Worm (Caenorhabditis elegans) whole organism, L4 larva: Measurements from ENCODE around the gene C42C1.19.

Experiments used
- aly-2 ChIP-seq: sonication (generic microtip); optimal IDR thresholded peaks from 2 replicates; lab custom pipeline; 2018; ENCODE audit warnings: missing biosample characterization, missing genetic modification characterization
- mdl-1 ChIP-seq, 2 experiments: fragments of 150-350 bp in 1 of 2; sonication (generic microtip) in 1 of 2; optimal IDR thresholded peaks; 2 replicates each; lab custom pipeline; 2014 to 2017; ENCODE audit warnings: missing biosample characterization in 2 of 2, missing genetic modification characterization in 2 of 2
- nhr-237 ChIP-seq: sonication (generic microtip); optimal IDR thresholded peaks from 2 replicates; lab custom pipeline; 2017; ENCODE audit warnings: missing biosample characterization, missing genetic modification characterization
- nhr-77 ChIP-seq: fragments of 150-350 bp; optimal IDR thresholded peaks from 2 replicates; lab custom pipeline; 2014; ENCODE audit warnings: missing biosample characterization, missing genetic modification characterization
- unc-62 ChIP-seq, 3 experiments: fragments of 150-350 bp in 1 of 3; sonication (generic microtip); optimal IDR thresholded peaks in 2 of 3; peaks in 1 of 3; 1 replicate in 1 of 3; 2 replicates in 2 of 3; lab custom pipeline; 2014 to 2017; ENCODE audit warnings: missing biosample characterization in 3 of 3, missing genetic modification characterization in 3 of 3, missing genetic modification reagents in 3 of 3, missing genotype in 1 of 3
- ztf-11 ChIP-seq: fragments of 150-350 bp; optimal IDR thresholded peaks from 2 replicates; lab custom pipeline; 2014; ENCODE audit warnings: missing biosample characterization, missing genetic modification characterization

DNA sequence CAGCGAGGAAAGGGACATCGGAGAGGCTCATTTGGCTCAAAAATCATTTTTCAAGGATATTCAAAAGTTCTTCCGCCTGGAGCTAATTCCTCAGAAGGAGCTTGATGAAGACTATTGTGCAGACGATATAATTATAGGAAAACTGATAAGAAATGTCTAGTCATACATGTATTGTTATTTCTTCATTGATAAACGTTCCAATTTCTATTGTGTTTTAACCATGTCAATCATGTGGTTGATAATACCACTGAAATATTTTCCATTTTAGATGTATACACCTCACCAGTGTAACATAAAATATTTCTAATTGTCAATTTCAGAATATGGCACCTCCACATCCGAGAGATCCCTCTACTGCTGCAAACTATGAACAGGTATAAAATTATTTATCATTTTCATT, 3.2 kb upstream of the C42C1.19 start, which contains the start of gene ltah-1.1:
- TF ChIP-seq nhr-237 (tag; lab: Kevin White, UChicago) (no peak), nhr-77 (no peak), unc-62 (GFP tag; optimal IDR thresholded peaks at IDR 0.05 in 1 of 2; lab: Kevin White, UChicago) (no peak), unc-62 (tag; optimal IDR thresholded peaks at IDR 0.05; lab: Kevin White, UChicago) (no peak), mdl-1 (tag; optimal IDR thresholded peaks at IDR 0.05; lab: Kevin White, UChicago) (no peak), ztf-11 (tag; lab: Kevin White, UChicago) (no peak), aly-2 (tag; lab: Kevin White, UChicago) (no peak)
